Worm (Caenorhabditis elegans) whole organism, L4/young adult: ENCODE data around the gene fbxa-12.

ENCODE experiments used
- W03F9.2 ChIP-seq: fragments of 150-350 bp; optimal IDR thresholded peaks from 2 replicates; lab custom pipeline; 2014; ENCODE audit warnings: missing biosample characterization, missing genetic modification characterization
- him-1 ChIP-seq: sonication (generic microtip); optimal IDR thresholded peaks from 2 replicates; lab custom pipeline; 2016; ENCODE audit warnings: missing genotype, missing genetic modification reagents, missing genetic modification characterization, missing compliant biosample characterization

ce11 chrIII:2255522-2255921 is 36.0 kb downstream of the fbxa-12 start, which contains the start of gene fbxa-71:
- no peak for TF ChIP-seq him-1 (tag; lab: Kevin White, UChicago)
- TF ChIP-seq W03F9.2 = no peak
